Fruit fly (Drosophila melanogaster) whole organism, embryonic: ENCODE measurements around the gene CG14100.

Source experiments
- ATbp ChIP-seq: fragments of 200-800 bp; sonication (Bioruptor generic); optimal IDR thresholded peaks from 2 replicates; lab custom pipeline; 2017; ENCODE audit warnings: missing biosample characterization, mild to moderate bottlenecking, missing genetic modification characterization, missing genetic modification reagents
- C15 ChIP-seq: fragments of 200-800 bp; sonication (Bioruptor generic); IDR thresholded peaks from 3 replicates; pipeline ENCODE4 v1.3.6; 2022; ENCODE audit warnings: missing biosample characterization, missing genetic modification characterization
- CG10147 ChIP-seq: fragments of 200-800 bp; sonication (Bioruptor generic); optimal IDR thresholded peaks from 2 replicates; lab custom pipeline; 2019; ENCODE audit warnings: missing biosample characterization, mild to moderate bottlenecking, missing genetic modification characterization, moderate library complexity
- CG10321 ChIP-seq: fragments of 200-800 bp; sonication (Bioruptor generic); IDR thresholded peaks from 2 replicates; pipeline ENCODE4 v1.3.6; 2022; ENCODE audit warnings: missing biosample characterization, missing genetic modification characterization
- CG10462 ChIP-seq: fragments of 200-800 bp; sonication (Bioruptor generic); optimal IDR thresholded peaks from 2 replicates; lab custom pipeline; 2016; ENCODE audit warnings: missing biosample characterization, missing genetic modification characterization
- CG10979 ChIP-seq: fragments of 200-800 bp; sonication (Bioruptor generic); optimal IDR thresholded peaks from 2 replicates; lab custom pipeline; 2018; ENCODE audit warnings: missing biosample characterization, mild to moderate bottlenecking, missing genetic modification characterization, moderate library complexity
- CG11723 ChIP-seq: fragments of 200-800 bp; sonication (Bioruptor generic); optimal IDR thresholded peaks from 2 replicates; lab custom pipeline; 2017; ENCODE audit warnings: missing biosample characterization, mild to moderate bottlenecking, missing genetic modification characterization
- CG13775 ChIP-seq: fragments of 200-800 bp; sonication (Bioruptor generic); optimal IDR thresholded peaks from 3 replicates; lab custom pipeline; 2017; ENCODE audit warnings: missing biosample characterization, mild to moderate bottlenecking, missing genetic modification characterization
- CG14441 ChIP-seq: fragments of 200-800 bp; sonication (Bioruptor generic); IDR thresholded peaks from 2 replicates; pipeline ENCODE4 v1.3.6; 2022; ENCODE audit warnings: missing biosample characterization, missing genetic modification characterization
- CG15601 ChIP-seq: fragments of 200-800 bp; sonication (Bioruptor generic); optimal IDR thresholded peaks from 3 replicates; lab custom pipeline; 2019; ENCODE audit warnings: missing biosample characterization, mild to moderate bottlenecking, missing genetic modification characterization, moderate library complexity
- CG1602 ChIP-seq: fragments of 200-800 bp; sonication (Bioruptor generic); optimal IDR thresholded peaks from 3 replicates; lab custom pipeline; 2016; ENCODE audit warnings: missing biosample characterization, missing genetic modification characterization
- CG2199 ChIP-seq: fragments of 200-800 bp; sonication (Bioruptor generic); IDR thresholded peaks from 3 replicates; pipeline ENCODE4 v1.3.6; 2022; ENCODE audit warnings: missing biosample characterization, missing genetic modification characterization
- CG31388 ChIP-seq: fragments of 200-800 bp; sonication (Bioruptor generic); optimal IDR thresholded peaks from 2 replicates; lab custom pipeline; 2016; ENCODE audit warnings: missing biosample characterization, missing genetic modification characterization
- CG3838 ChIP-seq: fragments of 200-800 bp; sonication (Bioruptor generic); optimal IDR thresholded peaks from 3 replicates; lab custom pipeline; 2016; ENCODE audit warnings: missing biosample characterization, missing genetic modification characterization
- CG4282 ChIP-seq: fragments of 200-800 bp; sonication (Bioruptor generic); optimal IDR thresholded peaks from 2 replicates; lab custom pipeline; 2016; ENCODE audit warnings: missing biosample characterization, missing genetic modification characterization
- CG4617 ChIP-seq: fragments of 200-800 bp; sonication (Bioruptor generic); optimal IDR thresholded peaks from 3 replicates; lab custom pipeline; 2016; ENCODE audit warnings: missing biosample characterization, missing genetic modification characterization, borderline replicate concordance
- CG6765 ChIP-seq: fragments of 200-800 bp; sonication (Bioruptor generic); optimal IDR thresholded peaks from 3 replicates; lab custom pipeline; 2017; ENCODE audit warnings: missing biosample characterization, mild to moderate bottlenecking, missing genetic modification characterization
- CG7556 ChIP-seq: fragments of 200-800 bp; sonication (Bioruptor generic); optimal IDR thresholded peaks from 2 replicates; lab custom pipeline; 2017; ENCODE audit warnings: missing biosample characterization, mild to moderate bottlenecking, missing genetic modification characterization
- CG7839 ChIP-seq: fragments of 200-800 bp; sonication (Bioruptor generic); optimal IDR thresholded peaks from 3 replicates; lab custom pipeline; 2018; ENCODE audit warnings: missing biosample characterization, mild to moderate bottlenecking, missing genetic modification characterization, moderate library complexity
- CG8478 ChIP-seq: fragments of >200 bp; optimal IDR thresholded peaks from 2 replicates; lab custom pipeline; 2018
- CG8924 ChIP-seq: fragments of 200-800 bp; optimal IDR thresholded peaks from 3 replicates; lab custom pipeline; 2019; ENCODE audit warnings: missing biosample characterization, mild to moderate bottlenecking, missing genetic modification characterization, moderate library complexity
- CG9932 ChIP-seq: fragments of 200-800 bp; sonication (Bioruptor generic); IDR thresholded peaks from 2 replicates; pipeline ENCODE4 v1.3.6; 2022; ENCODE audit warnings: missing biosample characterization, missing genetic modification characterization
- CkIIα-i1 ChIP-seq: fragments of 200-800 bp; sonication (Bioruptor generic); IDR thresholded peaks from 2 replicates; pipeline ENCODE4 v1.3.6; 2022; ENCODE audit warnings: missing biosample characterization, missing genetic modification characterization
- ERR ChIP-seq: fragments of 200-800 bp; sonication (Bioruptor generic); optimal IDR thresholded peaks from 2 replicates; lab custom pipeline; 2016; ENCODE audit warnings: missing biosample characterization, missing genetic modification characterization
- Eip74EF ChIP-seq, 2 experiments: fragments of 200-800 bp in 1 of 2; fragments of >200 bp in 1 of 2; sonication (Bioruptor generic) in 1 of 2; optimal IDR thresholded peaks; 2 replicates each; lab custom pipeline; 2017 to 2019; ENCODE audit warnings: missing biosample characterization in 2 of 2, missing genetic modification characterization in 2 of 2, mild to moderate bottlenecking in 1 of 2, moderate library complexity in 1 of 2
- HHEX ChIP-seq: fragments of 200-800 bp; sonication (Bioruptor generic); optimal IDR thresholded peaks from 3 replicates; lab custom pipeline; 2017; ENCODE audit warnings: missing biosample characterization, mild to moderate bottlenecking, missing genetic modification characterization, missing genetic modification reagents
- Hand ChIP-seq: fragments of 200-800 bp; sonication (Bioruptor generic); optimal IDR thresholded peaks from 2 replicates; lab custom pipeline; 2017; ENCODE audit warnings: mild to moderate bottlenecking, missing biosample characterization, missing genetic modification reagents, missing genetic modification characterization
- Hey ChIP-seq: fragments of 200-800 bp; sonication (Bioruptor generic); optimal IDR thresholded peaks from 3 replicates; lab custom pipeline; 2018; ENCODE audit warnings: missing biosample characterization, mild to moderate bottlenecking, missing genetic modification characterization
- Hmr ChIP-seq: fragments of 200-800 bp; sonication (Bioruptor generic); optimal IDR thresholded peaks from 3 replicates; lab custom pipeline; 2017; ENCODE audit warnings: mild to moderate bottlenecking, missing biosample characterization, missing genetic modification reagents, missing genetic modification characterization
- Lim3 ChIP-seq: fragments of 200-800 bp; sonication (Bioruptor generic); IDR thresholded peaks from 2 replicates; pipeline ENCODE4 v1.3.6; 2022; ENCODE audit warnings: missing biosample characterization, missing genetic modification characterization
- MTF-1 ChIP-seq: fragments of 200-800 bp; sonication (Bioruptor generic); optimal IDR thresholded peaks from 2 replicates; lab custom pipeline; 2018; ENCODE audit warnings: missing biosample characterization, mild to moderate bottlenecking, missing genetic modification characterization, borderline replicate concordance
- Nf-YC ChIP-seq: fragments of 200-800 bp; optimal IDR thresholded peaks from 3 replicates; lab custom pipeline; 2019; ENCODE audit warnings: missing biosample characterization, mild to moderate bottlenecking, missing genetic modification characterization, moderate library complexity
- NfI ChIP-seq: fragments of 200-800 bp; sonication (Bioruptor generic); optimal IDR thresholded peaks from 3 replicates; lab custom pipeline; 2018; ENCODE audit warnings: missing biosample characterization, mild to moderate bottlenecking, missing genetic modification characterization, moderate library complexity
- PHDP ChIP-seq: fragments of 200-800 bp; sonication (Bioruptor generic); optimal IDR thresholded peaks from 3 replicates; lab custom pipeline; 2018; ENCODE audit warnings: missing biosample characterization, mild to moderate bottlenecking, missing genetic modification characterization, moderate library complexity
- Ptx1 ChIP-seq: fragments of 200-800 bp; sonication (Bioruptor generic); IDR thresholded peaks from 2 replicates; pipeline ENCODE4 v1.3.6; 2022; ENCODE audit warnings: missing biosample characterization, missing genetic modification characterization
- Scr ChIP-seq: fragments of 200-800 bp; sonication (Bioruptor generic); IDR thresholded peaks from 2 replicates; pipeline ENCODE4 v1.3.6; 2022; ENCODE audit warnings: missing biosample characterization, missing genetic modification characterization; ENCODE audit not compliant: partially characterized antibody
- Sry-β ChIP-seq: fragments of 200-800 bp; sonication (Bioruptor generic); optimal IDR thresholded peaks from 2 replicates; lab custom pipeline; 2018; ENCODE audit warnings: missing biosample characterization, mild to moderate bottlenecking, missing genetic modification characterization, moderate library complexity
- bigmax ChIP-seq: fragments of 200-800 bp; sonication (Bioruptor generic); optimal IDR thresholded peaks from 2 replicates; lab custom pipeline; 2018; ENCODE audit warnings: missing biosample characterization, mild to moderate bottlenecking, missing genetic modification characterization
- cad ChIP-seq: fragments of >200 bp; optimal IDR thresholded peaks from 2 replicates; lab custom pipeline; 2017; ENCODE audit warnings: missing biosample characterization, missing genetic modification characterization
- dpn ChIP-seq, 2 experiments: fragments of 200-800 bp; sonication (Bioruptor generic); optimal IDR thresholded peaks; 3 replicates each; lab custom pipeline; 2016; ENCODE audit warnings: missing biosample characterization in 2 of 2, missing genetic modification characterization in 2 of 2
- gcm2 ChIP-seq: fragments of 200-800 bp; sonication (Bioruptor generic); optimal IDR thresholded peaks from 2 replicates; lab custom pipeline; 2016; ENCODE audit warnings: missing biosample characterization, missing genetic modification characterization
- kay ChIP-seq: fragments of 200-800 bp; sonication (Bioruptor generic); optimal IDR thresholded peaks from 2 replicates; lab custom pipeline; 2016; ENCODE audit warnings: missing biosample characterization, missing genetic modification characterization
- kni ChIP-seq: fragments of 200-800 bp; sonication (Bioruptor generic); optimal IDR thresholded peaks from 3 replicates; lab custom pipeline; 2017; ENCODE audit warnings: mild to moderate bottlenecking, missing biosample characterization, missing genetic modification reagents, missing genetic modification characterization
- lbe ChIP-seq: fragments of 200-800 bp; sonication (Bioruptor generic); optimal IDR thresholded peaks from 2 replicates; lab custom pipeline; 2016; ENCODE audit warnings: missing biosample characterization, mild to moderate bottlenecking, missing genetic modification characterization
- lola ChIP-seq, 3 experiments: fragments of >200 bp in 2 of 3; fragments of 200-800 bp in 1 of 3; sonication (Bioruptor generic) in 1 of 3; optimal IDR thresholded peaks; 2 replicates each; lab custom pipeline; 2017 to 2019; ENCODE audit warnings: missing biosample characterization in 3 of 3, missing genetic modification characterization in 3 of 3, mild to moderate bottlenecking in 1 of 3, moderate library complexity in 1 of 3
- pan ChIP-seq, 4 experiments: fragments of >200 bp in 3 of 4; fragments of 200-800 bp in 1 of 4; sonication (Bioruptor generic) in 1 of 4; optimal IDR thresholded peaks in 3 of 4; IDR thresholded peaks in 1 of 4; 2 replicates each; pipeline versions ENCODE4 v1.3.6 to Lab custom; 2017 to 2022; ENCODE audit warnings: missing biosample characterization in 2 of 4, missing genetic modification characterization in 2 of 4, mixed read lengths in 1 of 4
- sqz ChIP-seq: fragments of 200-800 bp; sonication (Bioruptor generic); optimal IDR thresholded peaks from 3 replicates; lab custom pipeline; 2018; ENCODE audit warnings: missing biosample characterization, mild to moderate bottlenecking, missing genetic modification characterization
- tna ChIP-seq: fragments of 200-800 bp; sonication (Bioruptor generic); IDR thresholded peaks from 2 replicates; pipeline ENCODE4 v1.3.6; 2022; ENCODE audit warnings: missing biosample characterization, missing genetic modification characterization; ENCODE audit not compliant: partially characterized antibody
- unc-4 ChIP-seq: fragments of 200-800 bp; sonication (Bioruptor generic); IDR thresholded peaks from 2 replicates; pipeline ENCODE4 v1.3.6; 2022; ENCODE audit warnings: missing biosample characterization, missing genetic modification characterization; ENCODE audit not compliant: partially characterized antibody

The CG14100 gene

DNA sequence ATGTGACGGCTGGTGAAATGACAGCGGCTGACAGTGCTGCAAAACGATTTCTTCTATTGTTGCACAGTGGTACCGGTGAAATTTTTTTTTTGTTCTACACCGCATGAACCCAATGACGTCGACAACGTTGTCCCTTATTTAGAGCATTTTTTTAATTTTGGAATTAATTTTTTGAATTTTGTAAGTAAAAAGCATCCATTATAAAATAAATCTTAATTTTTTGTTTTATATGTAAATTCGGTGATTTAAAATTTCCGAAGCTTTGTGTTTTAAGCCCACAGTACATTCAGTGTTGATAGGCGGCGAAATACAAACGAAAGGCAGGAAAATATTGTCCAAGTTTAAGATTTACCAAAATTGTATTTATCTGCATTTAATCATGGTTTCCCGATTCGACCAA lies 21.8 kb upstream of the CG14100 start, which contains the start of the genes Lon and PIG-F (continued):
- TF ChIP-seq dpn (GFP tag; optimal IDR thresholded peaks at IDR 0.05; lab: Kevin White, UChicago) (peak; percentile 99), CG10462 (GFP tag; lab: Kevin White, UChicago) (peak; percentile 99), Hey (tag; lab: Kevin White, UChicago) (peak; percentile 91), Hmr (GFP tag; lab: Kevin White, UChicago) (peak; percentile 99), CG15601 (tag; lab: Kevin White, UChicago) (peak; percentile 98), CG4282 (GFP tag; lab: Kevin White, UChicago) (peak; percentile 98), Scr (GFP tag; lab: Robert Waterston, UW) (peak; percentile 63), CG6765 (GFP tag; lab: Kevin White, UChicago) (peak; percentile 98), cad (no peak), CG7556 (GFP tag; lab: Kevin White, UChicago) (peak; percentile 99), Lim3 (GFP tag; lab: Robert Waterston, UW) (peak; percentile 93), CG8924 (tag; lab: Kevin White, UChicago) (peak; percentile 99), CG2199 (GFP tag; lab: Robert Waterston, UW) (peak; percentile 95), HHEX (peak; percentile 99), ERR (GFP tag; lab: Kevin White, UChicago) (peak; percentile 95), CG3838 (GFP tag; lab: Kevin White, UChicago) (peak; percentile 94), gcm2 (GFP tag; lab: Kevin White, UChicago) (peak; percentile 97), CG10321 (GFP tag; lab: Robert Waterston, UW) (peak; percentile 85), CG9932 (GFP tag; lab: Robert Waterston, UW) (peak; percentile 99), Ptx1 (GFP tag; lab: Robert Waterston, UW) (peak; percentile 99), sqz (GFP tag; lab: Kevin White, UChicago) (peak; percentile 99), bigmax (GFP tag; lab: Kevin White, UChicago) (peak; percentile 65), lbe (GFP tag; lab: Kevin White, UChicago) (peak; percentile 98), unc-4 (GFP tag; lab: Robert Waterston, UW) (peak; percentile 51; the same call in 1 of the 2 replicates), CG7839 (tag; lab: Kevin White, UChicago) (peak; percentile 100), CG31388 (GFP tag; lab: Kevin White, UChicago) (peak; percentile 98), tna (no peak; the same call in 1 of the 2 replicates), CG13775 (peak; percentile 100), CG10979 (tag; lab: Kevin White, UChicago) (peak; percentile 99), lola (GFP tag; optimal IDR thresholded peaks at IDR 0.05; lab: Kevin White, UChicago) (peak in 1 of 3 experiments; percentile 99), kni (GFP tag; lab: Kevin White, UChicago) (peak; percentile 97), CkIIα-i1 (peak; percentile 89), CG10147 (GFP tag; lab: Kevin White, UChicago) (peak; percentile 99), CG8478 (lab: Kevin White, UChicago) (no peak), Sry-β (GFP tag; lab: Kevin White, UChicago) (peak; percentile 78), kay (peak; percentile 98), Nf-YC (tag; lab: Kevin White, UChicago) (peak; percentile 94), C15 (GFP tag; lab: Robert Waterston, UW) (peak; percentile 95), NfI (GFP tag; lab: Kevin White, UChicago) (peak; percentile 99), PHDP (tag; lab: Kevin White, UChicago) (peak; percentile 99), MTF-1 (peak; percentile 96), pan (optimal IDR thresholded peaks at IDR 0.05; lab: Kevin White, UChicago) (no peak), pan (GFP tag; optimal IDR thresholded peaks at IDR 0.05 in 1 of 2, IDR thresholded peaks at IDR 0.05 in 1 of 2) (peak in 1 of 2 experiments; percentile 99), ATbp (GFP tag; lab: Kevin White, UChicago) (peak; percentile 98), Hand (GFP tag; lab: Kevin White, UChicago) (peak; percentile 97), CG1602 (peak; percentile 99), CG14441 (GFP tag; lab: Robert Waterston, UW) (peak; percentile 98), Eip74EF (GFP tag; optimal IDR thresholded peaks at IDR 0.05; lab: Kevin White, UChicago) (peak in 1 of 2 experiments; percentile 97), CG11723 (GFP tag; lab: Kevin White, UChicago) (peak; percentile 99), CG4617 (GFP tag; lab: Kevin White, UChicago) (peak; percentile 100)
